Worm (Caenorhabditis elegans): ENCODE results near the gene lact-5.

The lact-5 gene

ce11 chrII:4776933-4777332, 44.6 kb downstream of the lact-5 start, which contains the start of gene F26G1.11:
Gene F26G1.11 (plus strand): TSS chrII:4777137.
- TF ChIP-seq pha-4 (tag; optimal IDR thresholded peaks at IDR 0.05): no peak
- peak; percentile 68 for TF ChIP-seq elt-2 (tag; optimal IDR thresholded peaks at IDR 0.05)
- TF ChIP-seq sox-4 (tag; optimal IDR thresholded peaks at IDR 0.05): no peak

- TF ChIP-seq sdc-2 (tag; optimal IDR thresholded peaks at IDR 0.05) (no peak), zip-5 (tag; optimal IDR thresholded peaks at IDR 0.05) (no peak), ceh-45 (GFP tag; IDR thresholded peaks at IDR 0.05) (no peak), ref-2 (tag; optimal IDR thresholded peaks at IDR 0.05) (no peak), C38D4.7 (GFP tag; optimal IDR thresholded peaks at IDR 0.05) (no peak)
These were observed 45.7 kb downstream of the lact-5 start for ce11 chrII:4775802-4776201.

- no peak for TF ChIP-seq ceh-48 (tag; optimal IDR thresholded peaks at IDR 0.05)
- TF ChIP-seq T23F11.4 (GFP tag; optimal IDR thresholded peaks at IDR 0.05): no peak
- no peak for TF ChIP-seq unc-86 (tag; optimal IDR thresholded peaks at IDR 0.05)
- TF ChIP-seq ref-2 (tag; optimal IDR thresholded peaks at IDR 0.05): no peak
- TF ChIP-seq hlh-13 (GFP tag; optimal IDR thresholded peaks at IDR 0.05): no peak
- TF ChIP-seq tbx-7 (tag; optimal IDR thresholded peaks at IDR 0.05): no peak
- no peak for TF ChIP-seq dmd-4 (tag; optimal IDR thresholded peaks at IDR 0.05; ENCODE audit: borderline replicate concordance)
- TF ChIP-seq elt-2 (tag; optimal IDR thresholded peaks at IDR 0.05): no peak
- no peak for TF ChIP-seq Y22D7AL.16 (tag; optimal IDR thresholded peaks at IDR 0.05)
- no peak for TF ChIP-seq zip-5 (tag; optimal IDR thresholded peaks at IDR 0.05)
- no peak for TF ChIP-seq npax-4 (tag; optimal IDR thresholded peaks at IDR 0.05)
- TF ChIP-seq nhr-232 (tag; optimal IDR thresholded peaks at IDR 0.05): no peak
- TF ChIP-seq ceh-2 (tag; optimal IDR thresholded peaks at IDR 0.05): no peak
- TF ChIP-seq ceh-22 (tag; optimal IDR thresholded peaks at IDR 0.05): no peak
- TF ChIP-seq pha-2 (tag; optimal IDR thresholded peaks at IDR 0.05): no peak
- no peak for TF ChIP-seq ceh-45 (GFP tag; IDR thresholded peaks at IDR 0.05)
- TF ChIP-seq ceh-18 (tag; optimal IDR thresholded peaks at IDR 0.05): no peak
- TF ChIP-seq ceh-34 (tag; optimal IDR thresholded peaks at IDR 0.05): no peak
These were observed 47.6 kb downstream of the lact-5 start, which contains the start of the genes F26G1.9 and F26G1.10 for ce11 chrII:4773891-4774432. Gene F26G1.9 (minus strand): TSS chrII:4773991. Gene F26G1.10 (plus strand): TSS chrII:4774382.

- TF ChIP-seq madf-2 (tag; optimal IDR thresholded peaks at IDR 0.05) (no peak), elt-2 (tag; optimal IDR thresholded peaks at IDR 0.05) (peak; percentile 13)
These were observed 49.1 kb downstream of the lact-5 start for ce11 chrII:4772441-4772840.

ce11 chrII:4771282-4771681, 50.3 kb downstream of the lact-5 start, which contains the start of gene F26G1.5:
Gene F26G1.5 (minus strand): TSS chrII:4771382.
- no peak for TF ChIP-seq hlh-13 (GFP tag; optimal IDR thresholded peaks at IDR 0.05)
- no peak for TF ChIP-seq T23F11.4 (GFP tag; optimal IDR thresholded peaks at IDR 0.05)
- TF ChIP-seq ceh-48 (tag; optimal IDR thresholded peaks at IDR 0.05): no peak

ce11 chrII:4769886-4770285, 51.7 kb downstream of the lact-5 start:
- TF ChIP-seq elt-2 (tag; optimal IDR thresholded peaks at IDR 0.05) (peak; percentile 97), nfya-1 (tag; optimal IDR thresholded peaks at IDR 0.05) (no peak), hlh-30 (tag; optimal IDR thresholded peaks at IDR 0.05; ENCODE audit: insufficient read depth) (no peak), fkh-6 (tag; optimal IDR thresholded peaks at IDR 0.05) (no peak), ama-1 (optimal IDR thresholded peaks at IDR 0.05) (no peak)

- TF ChIP-seq T23F11.4 (GFP tag; optimal IDR thresholded peaks at IDR 0.05): no peak
- no peak for TF ChIP-seq ceh-24 (tag; optimal IDR thresholded peaks at IDR 0.05)
- TF ChIP-seq fkh-10 (GFP tag; optimal IDR thresholded peaks at IDR 0.05): no peak
- TF ChIP-seq hlh-6 (tag; optimal IDR thresholded peaks at IDR 0.05): no peak
- no peak for TF ChIP-seq K09A11.1 (tag; optimal IDR thresholded peaks at IDR 0.05; ENCODE audit: insufficient read depth)
- no peak for TF ChIP-seq lin-11 (tag; optimal IDR thresholded peaks at IDR 0.05)
- no peak for TF ChIP-seq fkh-6 (tag; optimal IDR thresholded peaks at IDR 0.05)
- no peak for TF ChIP-seq fax-1 (tag; optimal IDR thresholded peaks at IDR 0.05)
- TF ChIP-seq madf-2 (tag; optimal IDR thresholded peaks at IDR 0.05): no peak
- TF ChIP-seq pag-3 (tag; optimal IDR thresholded peaks at IDR 0.05; ENCODE audit: borderline replicate concordance): no peak
- no peak for TF ChIP-seq ahr-1 (tag; optimal IDR thresholded peaks at IDR 0.05)
- no peak for TF ChIP-seq ceh-48 (tag; optimal IDR thresholded peaks at IDR 0.05)
- TF ChIP-seq mec-3 (tag; optimal IDR thresholded peaks at IDR 0.05; ENCODE audit: borderline replicate concordance): no peak
- TF ChIP-seq hlh-15 (tag; optimal IDR thresholded peaks at IDR 0.05): no peak
- TF ChIP-seq ceh-6 (GFP tag; optimal IDR thresholded peaks at IDR 0.05): no peak
- no peak for TF ChIP-seq syd-9 (tag; optimal IDR thresholded peaks at IDR 0.05)
- no peak for TF ChIP-seq tbx-7 (tag; optimal IDR thresholded peaks at IDR 0.05)
- TF ChIP-seq ama-1 (optimal IDR thresholded peaks at IDR 0.05): no peak
These were observed 52.4 kb downstream of the lact-5 start for ce11 chrII:4769096-4769495.

Measured in whole organism, late embryonic.